Worm (Caenorhabditis elegans) whole organism, L3 larva: Measurements from ENCODE around the gene kin-29.

Experiments used
- ama-1 ChIP-seq: fragments of 150-350 bp; optimal IDR thresholded peaks from 2 replicates; lab custom pipeline; 2018
- ceh-28 ChIP-seq: fragments of 150-350 bp; optimal IDR thresholded peaks from 2 replicates; lab custom pipeline; 2014; ENCODE audit warnings: missing biosample characterization, missing genetic modification reagents, missing genetic modification characterization
- ceh-82 ChIP-seq: fragments of 150-350 bp; optimal IDR thresholded peaks from 2 replicates; lab custom pipeline; 2014; ENCODE audit warnings: missing biosample characterization, missing genetic modification characterization
- eor-1 ChIP-seq, 2 experiments: fragments of 150-350 bp; optimal IDR thresholded peaks; 2 replicates each; lab custom pipeline; 2014 to 2018; ENCODE audit warnings: missing biosample characterization in 2 of 2, missing genetic modification characterization in 2 of 2
- lin-15B ChIP-seq: fragments of 150-350 bp; optimal IDR thresholded peaks from 2 replicates; lab custom pipeline; 2014; ENCODE audit warnings: missing biosample characterization, missing genetic modification characterization
- mdl-1 ChIP-seq: fragments of 150-350 bp; optimal IDR thresholded peaks from 2 replicates; lab custom pipeline; 2014; ENCODE audit warnings: missing biosample characterization, missing genetic modification characterization
- mml-1 ChIP-seq: fragments of 150-350 bp; sonication (generic microtip); optimal IDR thresholded peaks from 3 replicates; lab custom pipeline; 2014; ENCODE audit warnings: missing biosample characterization, missing genetic modification characterization
- nhr-12 ChIP-seq: fragments of 150-350 bp; optimal IDR thresholded peaks from 2 replicates; lab custom pipeline; 2014; ENCODE audit warnings: missing biosample characterization, missing genetic modification characterization
- nhr-23 ChIP-seq: fragments of 150-350 bp; optimal IDR thresholded peaks from 2 replicates; lab custom pipeline; 2014; ENCODE audit warnings: missing biosample characterization, missing genetic modification reagents, missing genetic modification characterization
- nhr-237 ChIP-seq: fragments of 150-350 bp; optimal IDR thresholded peaks from 2 replicates; lab custom pipeline; 2014; ENCODE audit warnings: missing biosample characterization, missing genetic modification characterization
- unc-39 ChIP-seq: sonication (generic microtip); optimal IDR thresholded peaks from 4 replicates; lab custom pipeline; 2017; ENCODE audit warnings: missing biosample characterization, missing genetic modification characterization
- unc-62 ChIP-seq: fragments of 150-350 bp; sonication (generic microtip); optimal IDR thresholded peaks from 4 replicates; lab custom pipeline; 2014; ENCODE audit warnings: missing biosample characterization, missing genetic modification reagents, missing genetic modification characterization

DNA sequence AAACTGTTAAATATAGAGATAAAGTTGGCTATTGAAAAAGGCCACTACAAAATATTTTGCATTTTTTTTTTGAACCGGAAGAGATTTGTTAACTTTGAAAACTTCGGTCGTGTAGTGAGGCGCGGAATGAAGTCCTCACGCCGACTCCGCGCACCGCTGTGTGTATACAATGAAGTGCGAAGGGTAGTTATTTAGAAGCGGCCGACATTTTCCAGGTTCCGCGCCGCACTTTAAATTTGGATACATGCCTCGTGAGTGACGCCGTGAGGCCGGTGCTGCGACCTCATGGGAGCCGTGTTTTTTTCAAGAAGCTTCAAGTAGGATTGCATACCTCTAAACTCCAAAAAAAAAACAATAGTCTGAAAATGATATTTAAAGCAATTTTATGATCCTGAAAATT lies 39.6 kb upstream of the kin-29 start:
- TF ChIP-seq lin-15B (no peak), mdl-1 (tag; lab: Kevin White, UChicago) (no peak), unc-62 (GFP tag; lab: Kevin White, UChicago) (no peak), ceh-28 (tag; lab: Kevin White, UChicago) (no peak), nhr-237 (tag; lab: Kevin White, UChicago) (no peak), ama-1 (lab: Kevin White, UChicago) (no peak), nhr-12 (tag; lab: Kevin White, UChicago) (no peak), eor-1 (tag; optimal IDR thresholded peaks at IDR 0.05; lab: Kevin White, UChicago) (no peak), mml-1 (tag; lab: Kevin White, UChicago) (no peak), nhr-23 (tag; lab: Kevin White, UChicago) (no peak), unc-39 (tag; lab: Kevin White, UChicago) (no peak), ceh-82 (no peak)
